Worm (Caenorhabditis elegans) whole organism, L3 larva: ENCODE results near the gene slcr-46.1.

Experiments
- R02D3.7 ChIP-seq: fragments of 150-350 bp; optimal IDR thresholded peaks from 2 replicates; lab custom pipeline; 2014; ENCODE audit warnings: missing biosample characterization, missing genetic modification characterization
- ZK546.5 ChIP-seq: sonication (generic microtip); optimal IDR thresholded peaks from 2 replicates; lab custom pipeline; 2017; ENCODE audit warnings: missing biosample characterization, missing genetic modification characterization
- aly-2 ChIP-seq: fragments of 150-350 bp; optimal IDR thresholded peaks from 2 replicates; lab custom pipeline; 2014; ENCODE audit warnings: missing biosample characterization, missing genetic modification characterization
- ceh-16 ChIP-seq: sonication (generic microtip); optimal IDR thresholded peaks from 2 replicates; lab custom pipeline; 2017; ENCODE audit warnings: missing biosample characterization, missing genetic modification characterization
- ceh-28 ChIP-seq: fragments of 150-350 bp; optimal IDR thresholded peaks from 2 replicates; lab custom pipeline; 2014; ENCODE audit warnings: missing biosample characterization, missing genetic modification reagents, missing genetic modification characterization
- ceh-82 ChIP-seq: fragments of 150-350 bp; optimal IDR thresholded peaks from 2 replicates; lab custom pipeline; 2014; ENCODE audit warnings: missing biosample characterization, missing genetic modification characterization
- ceh-9 ChIP-seq: sonication (generic microtip); optimal IDR thresholded peaks from 2 replicates; lab custom pipeline; 2018; ENCODE audit warnings: missing biosample characterization, missing genetic modification characterization
- daf-12 ChIP-seq: fragments of 150-350 bp; optimal IDR thresholded peaks from 2 replicates; lab custom pipeline; 2014; ENCODE audit warnings: missing biosample characterization, missing genetic modification reagents, missing genetic modification characterization
- egl-27 ChIP-seq: sonication (generic microtip); optimal IDR thresholded peaks from 4 replicates; lab custom pipeline; 2017; ENCODE audit warnings: missing biosample characterization, missing genetic modification reagents, missing genetic modification characterization
- egl-5 ChIP-seq: fragments of 150-350 bp; optimal IDR thresholded peaks from 2 replicates; lab custom pipeline; 2017; ENCODE audit warnings: missing biosample characterization, missing genetic modification reagents, missing genetic modification characterization, inconsistent platforms
- elt-2 ChIP-seq: sonication (generic microtip); optimal IDR thresholded peaks from 2 replicates; lab custom pipeline; 2016; ENCODE audit warnings: missing genetic modification reagents, mild to moderate bottlenecking, missing genetic modification characterization, missing compliant biosample characterization
- elt-3 ChIP-seq, 3 experiments: fragments of 150-350 bp in 1 of 3; sonication (generic microtip) in 2 of 3; optimal IDR thresholded peaks; 2 replicates in 2 of 3; 4 replicates in 1 of 3; lab custom pipeline; 2014 to 2017; ENCODE audit warnings: missing biosample characterization in 3 of 3, missing genetic modification characterization in 3 of 3
- eor-1 ChIP-seq, 2 experiments: fragments of 150-350 bp; optimal IDR thresholded peaks; 2 replicates each; lab custom pipeline; 2014 to 2018; ENCODE audit warnings: missing biosample characterization in 2 of 2, missing genetic modification characterization in 2 of 2
- fkh-10 ChIP-seq: sonication (generic microtip); optimal IDR thresholded peaks from 2 replicates; lab custom pipeline; 2017; ENCODE audit warnings: missing biosample characterization, missing genetic modification reagents, missing genetic modification characterization
- fkh-2 ChIP-seq: fragments of 150-350 bp; optimal IDR thresholded peaks from 2 replicates; lab custom pipeline; 2014; ENCODE audit warnings: missing biosample characterization, missing genetic modification reagents, missing genetic modification characterization
- fos-1 ChIP-seq: fragments of 150-350 bp; optimal IDR thresholded peaks from 2 replicates; lab custom pipeline; 2014; ENCODE audit warnings: missing biosample characterization, missing genetic modification characterization
- hmg-11 ChIP-seq: sonication (generic microtip); optimal IDR thresholded peaks from 2 replicates; lab custom pipeline; 2016; ENCODE audit warnings: missing genetic modification characterization, missing compliant biosample characterization
- jun-1 ChIP-seq: fragments of 150-350 bp; optimal IDR thresholded peaks from 2 replicates; lab custom pipeline; 2014; ENCODE audit warnings: missing biosample characterization, missing genetic modification reagents, missing genetic modification characterization
- lin-39 ChIP-seq: fragments of 150-350 bp; optimal IDR thresholded peaks from 2 replicates; lab custom pipeline; 2018; ENCODE audit warnings: missing biosample characterization, missing genetic modification reagents, missing genetic modification characterization
- lsy-12 ChIP-seq: sonication (generic microtip); optimal IDR thresholded peaks from 2 replicates; lab custom pipeline; 2016; ENCODE audit warnings: mild to moderate bottlenecking, missing genetic modification characterization, missing compliant biosample characterization
- mdl-1 ChIP-seq: fragments of 150-350 bp; optimal IDR thresholded peaks from 2 replicates; lab custom pipeline; 2014; ENCODE audit warnings: missing biosample characterization, missing genetic modification characterization
- nhr-11 ChIP-seq: fragments of 150-350 bp; optimal IDR thresholded peaks from 2 replicates; lab custom pipeline; 2014; ENCODE audit warnings: missing biosample characterization, missing genetic modification characterization
- nhr-12 ChIP-seq: fragments of 150-350 bp; optimal IDR thresholded peaks from 2 replicates; lab custom pipeline; 2014; ENCODE audit warnings: missing biosample characterization, missing genetic modification characterization
- nhr-23 ChIP-seq: fragments of 150-350 bp; optimal IDR thresholded peaks from 2 replicates; lab custom pipeline; 2014; ENCODE audit warnings: missing biosample characterization, missing genetic modification reagents, missing genetic modification characterization
- nhr-237 ChIP-seq: fragments of 150-350 bp; optimal IDR thresholded peaks from 2 replicates; lab custom pipeline; 2014; ENCODE audit warnings: missing biosample characterization, missing genetic modification characterization
- nhr-28 ChIP-seq: fragments of 150-350 bp; optimal IDR thresholded peaks from 2 replicates; lab custom pipeline; 2014; ENCODE audit warnings: missing biosample characterization, missing genetic modification characterization
- nhr-43 ChIP-seq: sonication (generic microtip); optimal IDR thresholded peaks from 2 replicates; lab custom pipeline; 2016; ENCODE audit warnings: mild to moderate bottlenecking, missing genetic modification characterization, missing compliant biosample characterization; ENCODE audit not compliant: poor library complexity, severe bottlenecking
- skn-1 ChIP-seq: fragments of 150-350 bp; optimal IDR thresholded peaks from 2 replicates; lab custom pipeline; 2014; ENCODE audit warnings: missing biosample characterization, missing genetic modification characterization
- snpc-4 ChIP-seq: fragments of 150-350 bp; optimal IDR thresholded peaks from 2 replicates; lab custom pipeline; 2014; ENCODE audit warnings: missing biosample characterization, missing genetic modification characterization
- unc-39 ChIP-seq: sonication (generic microtip); optimal IDR thresholded peaks from 4 replicates; lab custom pipeline; 2017; ENCODE audit warnings: missing biosample characterization, missing genetic modification characterization
- zag-1 ChIP-seq: fragments of 150-350 bp; optimal IDR thresholded peaks from 2 replicates; lab custom pipeline; 2014; ENCODE audit warnings: missing biosample characterization, missing genetic modification characterization
- ztf-11 ChIP-seq: fragments of 150-350 bp; optimal IDR thresholded peaks from 2 replicates; lab custom pipeline; 2014; ENCODE audit warnings: missing biosample characterization, missing genetic modification characterization

slcr-46.1 gene

DNA sequence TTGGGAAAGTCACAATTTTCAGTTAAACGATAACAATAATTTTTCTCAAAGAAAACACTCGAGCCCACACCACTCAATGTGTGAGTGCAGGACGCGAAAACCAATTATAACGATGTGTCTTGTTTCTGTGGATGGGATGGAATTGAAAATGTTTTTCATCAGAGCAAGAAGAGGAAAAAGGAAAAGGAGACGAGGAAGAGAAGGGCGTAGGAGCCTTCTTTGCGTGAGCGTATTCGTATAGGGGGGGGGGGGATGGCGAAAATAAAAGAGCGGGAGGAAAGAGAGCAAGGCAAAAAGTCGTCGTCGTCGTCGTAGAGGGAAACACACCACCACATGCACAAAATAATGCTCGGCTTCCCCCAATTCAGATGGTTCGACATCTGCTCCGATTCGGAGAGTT, 12.1 kb upstream of the slcr-46.1 start:
- peak; percentile 3 for TF ChIP-seq fkh-10 (GFP tag; lab: Kevin White, UChicago)
- no peak for TF ChIP-seq eor-1 (tag; optimal IDR thresholded peaks at IDR 0.05; lab: Kevin White, UChicago)
- TF ChIP-seq ceh-9 (tag; lab: Kevin White, UChicago), result no peak
- no peak for TF ChIP-seq elt-3 (tag; optimal IDR thresholded peaks at IDR 0.05; lab: Kevin White, UChicago)
- TF ChIP-seq jun-1 (tag; lab: Kevin White, UChicago), result no peak
- TF ChIP-seq unc-39, result no peak
- TF ChIP-seq lin-39 (tag; lab: Kevin White, UChicago), result peak; percentile 37
- no peak for TF ChIP-seq zag-1 (tag; lab: Kevin White, UChicago)
- TF ChIP-seq ZK546.5 (tag; lab: Kevin White, UChicago), result no peak

DNA sequence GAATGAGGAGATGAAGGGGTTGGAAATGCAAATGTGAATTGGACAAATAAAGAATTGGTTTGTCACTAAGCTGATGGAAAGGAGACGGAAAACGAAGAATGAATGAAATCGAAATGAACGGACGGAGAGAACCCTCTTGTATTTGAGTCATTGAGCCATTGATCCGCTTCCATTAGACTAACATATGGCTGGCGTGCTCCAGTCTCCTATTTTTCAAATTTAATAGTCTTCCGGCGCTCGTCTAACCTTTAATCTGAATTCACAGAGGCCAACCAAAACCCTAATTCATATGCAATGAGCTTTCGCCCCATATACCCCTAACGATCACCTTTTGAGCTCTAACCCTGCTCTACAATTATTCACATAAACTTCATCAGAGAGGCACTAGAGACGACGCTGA, 10.1 kb upstream of the slcr-46.1 start, which contains the start of gene C46C11.3:
Gene C46C11.3 (plus strand): TSS at position 301 of the 400 bp plus-strand sequence.
- no peak for TF ChIP-seq snpc-4 (tag; lab: Kevin White, UChicago)
- no peak for TF ChIP-seq ceh-82 (tag; lab: Kevin White, UChicago)
- TF ChIP-seq lsy-12 (tag; lab: Kevin White, UChicago), result no peak
- no peak for TF ChIP-seq unc-39
- no peak for TF ChIP-seq nhr-28 (tag; lab: Kevin White, UChicago)
- no peak for TF ChIP-seq elt-2 (tag; lab: Kevin White, UChicago)
- TF ChIP-seq mdl-1, result no peak
- no peak for TF ChIP-seq hmg-11 (tag; lab: Kevin White, UChicago)
- no peak for TF ChIP-seq ceh-16 (tag; lab: Kevin White, UChicago)
- TF ChIP-seq elt-3 (tag; optimal IDR thresholded peaks at IDR 0.05; lab: Kevin White, UChicago), result no peak
- no peak for TF ChIP-seq daf-12 (tag; lab: Kevin White, UChicago)
- no peak for TF ChIP-seq fkh-10 (GFP tag; lab: Kevin White, UChicago)
- TF ChIP-seq zag-1 (tag; lab: Kevin White, UChicago), result no peak
- no peak for TF ChIP-seq nhr-43 (tag; lab: Kevin White, UChicago)
- TF ChIP-seq nhr-237 (tag; lab: Kevin White, UChicago), result no peak
- TF ChIP-seq fkh-2, result no peak
- no peak for TF ChIP-seq aly-2 (tag; lab: Kevin White, UChicago)

ce11 chrX:4623707-4624106, 8.5 kb upstream of the slcr-46.1 start:
- TF ChIP-seq fkh-10 (GFP tag; lab: Kevin White, UChicago) (peak; percentile 29), ceh-28 (tag; lab: Kevin White, UChicago) (no peak), ceh-9 (tag; lab: Kevin White, UChicago) (no peak), fos-1 (tag; lab: Kevin White, UChicago) (no peak), fkh-2 (no peak), hmg-11 (tag; lab: Kevin White, UChicago) (no peak)

DNA sequence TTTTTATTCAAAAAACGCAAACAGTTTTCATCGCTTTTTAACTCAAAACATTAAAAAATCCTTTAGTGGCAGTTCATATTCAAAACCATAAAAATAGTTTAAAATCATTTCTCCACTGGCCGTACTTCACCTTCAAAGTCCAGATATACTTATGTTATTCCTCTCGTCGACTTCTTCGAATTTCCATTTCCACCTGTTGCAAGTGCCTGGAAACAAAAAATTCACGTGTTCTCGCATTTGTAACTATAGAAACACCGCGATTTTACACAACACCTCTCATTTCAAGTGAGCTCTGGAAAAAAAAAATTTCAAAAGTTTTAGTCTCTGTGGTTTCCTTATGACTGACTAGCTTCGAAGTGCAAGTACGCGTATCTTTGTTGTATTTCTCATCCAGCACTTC, 7.1 kb upstream of the slcr-46.1 start:
- TF ChIP-seq elt-2 (tag; lab: Kevin White, UChicago) (no peak), skn-1 (tag; lab: Kevin White, UChicago) (no peak), nhr-12 (no peak), nhr-11 (no peak), aly-2 (tag; lab: Kevin White, UChicago) (no peak), ceh-9 (tag; lab: Kevin White, UChicago) (no peak), R02D3.7 (no peak), nhr-23 (no peak)

ce11 chrX:4626891-4627290, 5.3 kb upstream of the slcr-46.1 start:
- no peak for TF ChIP-seq ceh-82 (tag; lab: Kevin White, UChicago)
- TF ChIP-seq mdl-1, result no peak
- TF ChIP-seq egl-5 (tag; lab: Kevin White, UChicago), result no peak
- no peak for TF ChIP-seq ztf-11
- TF ChIP-seq, all 47 proteins: peak for 0

DNA sequence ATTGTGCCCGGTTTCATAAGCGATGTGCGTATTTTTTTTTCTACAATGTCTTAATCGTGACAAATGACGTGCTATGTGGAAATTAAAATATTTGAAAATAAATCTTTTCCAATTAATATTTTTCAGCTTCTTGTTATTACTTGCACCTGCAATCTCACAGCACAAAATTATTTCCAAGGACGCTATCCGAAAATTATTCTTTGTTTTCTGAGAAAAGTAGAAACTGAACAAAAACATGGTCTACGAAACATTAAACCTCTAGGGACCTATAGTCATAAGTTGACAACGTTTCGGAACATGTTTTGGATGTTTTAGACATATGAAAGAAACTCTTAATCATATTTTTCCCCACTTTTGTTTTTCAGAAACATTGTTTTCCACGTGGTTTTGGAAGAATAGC, 3.8 kb upstream of the slcr-46.1 start:
- no peak for TF ChIP-seq egl-27 (tag; lab: Kevin White, UChicago)
- no peak for TF ChIP-seq egl-5 (tag; lab: Kevin White, UChicago)
- TF ChIP-seq ceh-82 (tag; lab: Kevin White, UChicago), result no peak
- no peak for TF ChIP-seq jun-1 (tag; lab: Kevin White, UChicago)
- TF ChIP-seq nhr-12, result no peak
- TF ChIP-seq aly-2 (tag; lab: Kevin White, UChicago), result no peak
- TF ChIP-seq ceh-9 (tag; lab: Kevin White, UChicago), result no peak
